Worm (Caenorhabditis elegans): ENCODE measurements around the gene clec-79.

- TF ChIP-seq unc-39 (tag; optimal IDR thresholded peaks at IDR 0.05) (no peak), ztf-4 (tag; optimal IDR thresholded peaks at IDR 0.05) (no peak), nhr-28 (tag; optimal IDR thresholded peaks at IDR 0.05) (no peak), fkh-10 (GFP tag; optimal IDR thresholded peaks at IDR 0.05) (no peak), nhr-76 (tag; optimal IDR thresholded peaks at IDR 0.05) (no peak), ztf-11 (tag; optimal IDR thresholded peaks at IDR 0.05) (no peak), sea-2 (GFP tag; optimal IDR thresholded peaks at IDR 0.05) (no peak), snpc-4 (tag; optimal IDR thresholded peaks at IDR 0.05) (no peak)
Measured at ce11 chrIV:3956095-3956494, 17.1 kb upstream of the clec-79 start, which contains the start of gene clec-73.

All from whole organism, L3 larva.